Fruit fly (Drosophila melanogaster) whole organism, embryonic: ENCODE measurements around the gene CG32298.

Experiments
- Bgb ChIP-seq: fragments of 200-800 bp; sonication (Bioruptor generic); IDR thresholded peaks from 2 replicates; pipeline ENCODE4 v1.3.6; 2022; ENCODE audit warnings: missing biosample characterization, missing genetic modification characterization; ENCODE audit not compliant: partially characterized antibody
- Blimp-1 ChIP-seq: fragments of 200-800 bp; sonication (Bioruptor generic); optimal IDR thresholded peaks from 3 replicates; lab custom pipeline; 2018; ENCODE audit warnings: missing biosample characterization, missing genetic modification characterization, mild to moderate bottlenecking, moderate library complexity, missing genetic modification reagents
- CG10654 ChIP-seq: fragments of 200-800 bp; sonication (Bioruptor generic); optimal IDR thresholded peaks from 2 replicates; lab custom pipeline; 2016; ENCODE audit warnings: missing biosample characterization, missing genetic modification characterization
- CG11504 ChIP-seq: fragments of 200-800 bp; sonication (Bioruptor generic); optimal IDR thresholded peaks from 3 replicates; lab custom pipeline; 2019; ENCODE audit warnings: missing biosample characterization, mild to moderate bottlenecking, missing genetic modification characterization, moderate library complexity
- CG12104 ChIP-seq: fragments of 200-800 bp; sonication (Bioruptor generic); optimal IDR thresholded peaks from 3 replicates; lab custom pipeline; 2016; ENCODE audit warnings: missing biosample characterization, missing genetic modification characterization
- CG12299 ChIP-seq: fragments of 200-800 bp; sonication (Bioruptor generic); optimal IDR thresholded peaks from 2 replicates; lab custom pipeline; 2018; ENCODE audit warnings: missing biosample characterization, mild to moderate bottlenecking, missing genetic modification characterization
- CG13123 ChIP-seq: fragments of 200-800 bp; sonication (Bioruptor generic); optimal IDR thresholded peaks from 2 replicates; lab custom pipeline; 2016; ENCODE audit warnings: missing biosample characterization, missing genetic modification characterization
- CG13296 ChIP-seq: fragments of 200-800 bp; sonication (Bioruptor generic); optimal IDR thresholded peaks from 3 replicates; lab custom pipeline; 2018; ENCODE audit warnings: missing biosample characterization, mild to moderate bottlenecking, missing genetic modification characterization
- CG14710 ChIP-seq: fragments of 200-800 bp; sonication (Bioruptor generic); optimal IDR thresholded peaks from 3 replicates; lab custom pipeline; 2019; ENCODE audit warnings: missing biosample characterization, mild to moderate bottlenecking, missing genetic modification characterization, moderate library complexity
- CG15696 ChIP-seq: fragments of 200-800 bp; sonication (Bioruptor generic); optimal IDR thresholded peaks from 2 replicates; lab custom pipeline; 2019; ENCODE audit warnings: missing biosample characterization, mild to moderate bottlenecking, missing genetic modification characterization, moderate library complexity
- CG1603 ChIP-seq: fragments of 200-800 bp; sonication (Bioruptor generic); optimal IDR thresholded peaks from 2 replicates; lab custom pipeline; 2019; ENCODE audit warnings: missing biosample characterization, mild to moderate bottlenecking, missing genetic modification characterization, moderate library complexity
- CG16779 ChIP-seq: fragments of 200-800 bp; sonication (Bioruptor generic); IDR thresholded peaks from 2 replicates; pipeline ENCODE4 v1.3.6; 2022; ENCODE audit warnings: missing biosample characterization, missing genetic modification characterization
- CG16815 ChIP-seq: fragments of 200-800 bp; sonication (Bioruptor generic); optimal IDR thresholded peaks from 3 replicates; lab custom pipeline; 2017; ENCODE audit warnings: missing biosample characterization, mild to moderate bottlenecking, missing genetic modification characterization
- CG17328 ChIP-seq: fragments of 200-800 bp; sonication (Bioruptor generic); IDR thresholded peaks from 2 replicates; pipeline ENCODE4 v1.3.6; 2022; ENCODE audit warnings: missing biosample characterization, missing genetic modification characterization
- CG1832 ChIP-seq: fragments of 200-800 bp; sonication (Bioruptor generic); optimal IDR thresholded peaks from 2 replicates; lab custom pipeline; 2017; ENCODE audit warnings: missing biosample characterization, mild to moderate bottlenecking, missing genetic modification characterization, inconsistent platforms
- CG30020 ChIP-seq: fragments of 200-800 bp; optimal IDR thresholded peaks from 2 replicates; lab custom pipeline; 2019; ENCODE audit warnings: missing biosample characterization, mild to moderate bottlenecking, missing genetic modification characterization, moderate library complexity
- CG32532 ChIP-seq: fragments of 200-800 bp; sonication (Bioruptor generic); IDR thresholded peaks from 2 replicates; pipeline ENCODE4 v1.3.6; 2022; ENCODE audit warnings: missing biosample characterization, missing genetic modification characterization
- CG34224 ChIP-seq: fragments of 200-800 bp; sonication (Bioruptor generic); IDR thresholded peaks from 3 replicates; pipeline ENCODE4 v1.3.6; 2022; ENCODE audit warnings: missing biosample characterization, missing genetic modification characterization; ENCODE audit not compliant: partially characterized antibody
- CG3838 ChIP-seq: fragments of 200-800 bp; sonication (Bioruptor generic); optimal IDR thresholded peaks from 3 replicates; lab custom pipeline; 2016; ENCODE audit warnings: missing biosample characterization, missing genetic modification characterization
- CG6654 ChIP-seq: fragments of 200-800 bp; sonication (Bioruptor generic); optimal IDR thresholded peaks from 2 replicates; lab custom pipeline; 2017; ENCODE audit warnings: missing biosample characterization, mild to moderate bottlenecking, missing genetic modification characterization
- CG6854 ChIP-seq: fragments of 200-800 bp; sonication (Bioruptor generic); optimal IDR thresholded peaks from 3 replicates; lab custom pipeline; 2017; ENCODE audit warnings: missing biosample characterization, mild to moderate bottlenecking, missing genetic modification characterization
- CG7839 ChIP-seq: fragments of 200-800 bp; sonication (Bioruptor generic); optimal IDR thresholded peaks from 3 replicates; lab custom pipeline; 2018; ENCODE audit warnings: missing biosample characterization, mild to moderate bottlenecking, missing genetic modification characterization, moderate library complexity
- CG8089 ChIP-seq: fragments of 200-800 bp; sonication (Bioruptor generic); optimal IDR thresholded peaks from 3 replicates; lab custom pipeline; 2016; ENCODE audit warnings: missing biosample characterization, missing genetic modification characterization
- CG8359 ChIP-seq: fragments of 200-800 bp; sonication (Bioruptor generic); optimal IDR thresholded peaks from 2 replicates; lab custom pipeline; 2017; ENCODE audit warnings: missing biosample characterization, mild to moderate bottlenecking, missing genetic modification characterization, borderline replicate concordance
- CG9817 ChIP-seq: fragments of 200-800 bp; sonication (Bioruptor generic); optimal IDR thresholded peaks from 2 replicates; lab custom pipeline; 2018; ENCODE audit warnings: missing biosample characterization, mild to moderate bottlenecking, missing genetic modification characterization, moderate library complexity
- CTCF ChIP-seq: fragments of 200-800 bp; sonication (Bioruptor generic); optimal IDR thresholded peaks from 2 replicates; lab custom pipeline; 2017; ENCODE audit warnings: missing biosample characterization, mild to moderate bottlenecking, missing genetic modification characterization, moderate library complexity
- Dfd ChIP-seq, 2 experiments: fragments of >200 bp; optimal IDR thresholded peaks; 2 replicates each; lab custom pipeline; 2017; ENCODE audit warnings: missing biosample characterization in 2 of 2, missing genetic modification characterization in 2 of 2
- Ets65A ChIP-seq: fragments of 200-800 bp; sonication (Bioruptor generic); peaks from one replicate; lab custom pipeline; 2016; ENCODE audit warnings: missing biosample characterization, missing genetic modification characterization
- Myb ChIP-seq: fragments of 200-800 bp; sonication (Bioruptor generic); optimal IDR thresholded peaks from 2 replicates; lab custom pipeline; 2016; ENCODE audit warnings: missing biosample characterization, missing genetic modification characterization
- Neu2 ChIP-seq: fragments of 200-800 bp; sonication (Bioruptor generic); optimal IDR thresholded peaks from 3 replicates; lab custom pipeline; 2016; ENCODE audit warnings: missing biosample characterization, missing genetic modification characterization, borderline replicate concordance
- Oli ChIP-seq: fragments of 200-800 bp; sonication (Bioruptor generic); optimal IDR thresholded peaks from 2 replicates; lab custom pipeline; 2018; ENCODE audit warnings: missing biosample characterization, mild to moderate bottlenecking, missing genetic modification characterization, moderate library complexity
- ap ChIP-seq: fragments of 200-800 bp; sonication (Bioruptor generic); IDR thresholded peaks from 2 replicates; pipeline ENCODE4 v1.3.6; 2022; ENCODE audit warnings: missing biosample characterization, missing genetic modification characterization
- crp ChIP-seq, 2 experiments: fragments of 200-800 bp; sonication (Bioruptor generic); optimal IDR thresholded peaks; 2 replicates in 1 of 2; 3 replicates in 1 of 2; lab custom pipeline; 2017; ENCODE audit warnings: missing biosample characterization in 2 of 2, missing genetic modification characterization in 2 of 2, mild to moderate bottlenecking in 1 of 2, moderate library complexity in 1 of 2
- eyg ChIP-seq: fragments of 200-800 bp; sonication (Bioruptor generic); optimal IDR thresholded peaks from 3 replicates; lab custom pipeline; 2016; ENCODE audit warnings: missing biosample characterization, missing genetic modification characterization
- gsb ChIP-seq: fragments of 200-800 bp; sonication (Bioruptor generic); IDR thresholded peaks from 2 replicates; pipeline ENCODE4 v1.3.6; 2022; ENCODE audit warnings: missing biosample characterization, missing genetic modification characterization
- knrl ChIP-seq: fragments of 200-800 bp; sonication (Bioruptor generic); IDR thresholded peaks from 3 replicates; pipeline ENCODE4 v1.3.6; 2022; ENCODE audit warnings: missing biosample characterization, missing genetic modification characterization; ENCODE audit not compliant: partially characterized antibody
- lola ChIP-seq, 3 experiments: fragments of >200 bp in 2 of 3; fragments of 200-800 bp in 1 of 3; sonication (Bioruptor generic) in 1 of 3; optimal IDR thresholded peaks; 2 replicates each; lab custom pipeline; 2017 to 2019; ENCODE audit warnings: missing biosample characterization in 3 of 3, missing genetic modification characterization in 3 of 3, mild to moderate bottlenecking in 1 of 3, moderate library complexity in 1 of 3
- mld ChIP-seq: fragments of 200-800 bp; sonication (Bioruptor generic); IDR thresholded peaks from 3 replicates; pipeline ENCODE4 v1.3.6; 2022; ENCODE audit warnings: missing biosample characterization, missing genetic modification characterization; ENCODE audit not compliant: partially characterized antibody
- pb ChIP-seq: fragments of 200-800 bp; sonication (Bioruptor generic); optimal IDR thresholded peaks from 3 replicates; lab custom pipeline; 2016; ENCODE audit warnings: missing biosample characterization, missing genetic modification characterization
- phol ChIP-seq: fragments of 200-800 bp; sonication (Bioruptor generic); optimal IDR thresholded peaks from 3 replicates; lab custom pipeline; 2018; ENCODE audit warnings: missing biosample characterization, mild to moderate bottlenecking, missing genetic modification characterization, moderate library complexity
- pnt ChIP-seq: fragments of 200-800 bp; sonication (Bioruptor generic); optimal IDR thresholded peaks from 3 replicates; lab custom pipeline; 2016; ENCODE audit warnings: missing biosample characterization, missing genetic modification characterization
- pzg ChIP-seq: fragments of 200-800 bp; sonication (Bioruptor generic); optimal IDR thresholded peaks from 3 replicates; lab custom pipeline; 2018; ENCODE audit warnings: missing biosample characterization, mild to moderate bottlenecking, missing genetic modification characterization, moderate library complexity
- sc ChIP-seq, 3 experiments: fragments of >200 bp in 2 of 3; fragments of 200-800 bp in 1 of 3; sonication (Bioruptor generic) in 1 of 3; optimal IDR thresholded peaks; 2 replicates in 2 of 3; 3 replicates in 1 of 3; lab custom pipeline; 2017; ENCODE audit warnings: mild to moderate bottlenecking in 1 of 3, missing biosample characterization in 1 of 3, missing genetic modification characterization in 1 of 3, missing genetic modification reagents in 1 of 3
- slbo ChIP-seq: fragments of 200-800 bp; sonication (Bioruptor generic); IDR thresholded peaks from 2 replicates; pipeline ENCODE4 v1.3.6; 2022; ENCODE audit warnings: missing biosample characterization, missing genetic modification characterization
- slou ChIP-seq: fragments of 200-800 bp; sonication (Bioruptor generic); optimal IDR thresholded peaks from 3 replicates; lab custom pipeline; 2016; ENCODE audit warnings: missing biosample characterization, missing genetic modification characterization
- ssp ChIP-seq: fragments of 200-800 bp; sonication (Bioruptor generic); IDR thresholded peaks from 2 replicates; pipeline ENCODE4 v1.3.6; 2022; ENCODE audit warnings: missing biosample characterization, missing genetic modification characterization
- tio ChIP-seq: fragments of 200-800 bp; sonication (Bioruptor generic); optimal IDR thresholded peaks from 2 replicates; lab custom pipeline; 2017; ENCODE audit warnings: missing biosample characterization, missing genetic modification characterization, inconsistent platforms
- tll ChIP-seq, 2 experiments: fragments of 200-800 bp in 1 of 2; fragments of >200 bp in 1 of 2; sonication (Bioruptor generic) in 1 of 2; optimal IDR thresholded peaks; 2 replicates each; lab custom pipeline; 2017 to 2019; ENCODE audit warnings: missing biosample characterization in 2 of 2, missing genetic modification characterization in 2 of 2, mild to moderate bottlenecking in 1 of 2, moderate library complexity in 1 of 2
- vnd ChIP-seq: fragments of 200-800 bp; sonication (Bioruptor generic); IDR thresholded peaks from 3 replicates; pipeline ENCODE4 v1.3.6; 2022; ENCODE audit warnings: missing biosample characterization, missing genetic modification characterization; ENCODE audit not compliant: partially characterized antibody
- vvl ChIP-seq: fragments of 200-800 bp; sonication (Bioruptor generic); IDR thresholded peaks from 2 replicates; pipeline ENCODE4 v1.3.6; 2022; ENCODE audit warnings: missing biosample characterization, missing genetic modification characterization

The CG32298 gene

DNA sequence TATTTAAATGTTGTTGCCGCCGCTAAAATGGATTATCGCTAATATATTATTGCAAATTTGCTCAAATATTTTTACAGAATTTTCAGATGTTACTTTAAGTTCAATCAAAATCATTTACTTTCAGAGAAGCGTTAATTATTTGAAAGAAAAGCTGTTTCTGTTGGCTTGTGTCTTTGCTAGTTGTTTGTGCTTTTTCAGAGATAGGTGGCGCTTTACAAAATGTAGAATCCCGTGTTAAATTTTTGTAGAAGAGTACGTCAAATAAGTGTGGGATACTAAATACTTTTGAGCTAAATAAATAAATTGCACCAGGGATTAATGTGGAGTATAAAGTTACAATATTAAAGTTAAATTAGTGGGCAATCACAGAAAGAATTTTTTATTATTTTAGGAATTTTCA is 18.5 kb upstream of the CG32298 start (continued):
- TF ChIP-seq pb (GFP tag; lab: Kevin White, UChicago) = no peak
- TF ChIP-seq Bgb (GFP tag; lab: Robert Waterston, UW) = peak; percentile 77
- TF ChIP-seq CG13123 = no peak
- no peak for TF ChIP-seq slbo (GFP tag; lab: Robert Waterston, UW)
- TF ChIP-seq CG16779 = no peak
- no peak for TF ChIP-seq CG30020 (tag; lab: Kevin White, UChicago)
- no peak for TF ChIP-seq CG8359 (GFP tag; lab: Kevin White, UChicago)
- peak; percentile 4 for TF ChIP-seq pzg (GFP tag; lab: Kevin White, UChicago)
- TF ChIP-seq CG9817 (tag; lab: Kevin White, UChicago) = no peak
- no peak for TF ChIP-seq CG3838 (GFP tag; lab: Kevin White, UChicago)
- TF ChIP-seq eyg = no peak
- no peak for TF ChIP-seq vnd (GFP tag; lab: Robert Waterston, UW)
- TF ChIP-seq CG10654 (GFP tag; lab: Kevin White, UChicago) = no peak
- TF ChIP-seq CG15696 (tag; lab: Kevin White, UChicago) = peak; percentile 8
- no peak for TF ChIP-seq ssp (GFP tag; lab: Robert Waterston, UW)
- no peak for TF ChIP-seq CG6654 (GFP tag; lab: Kevin White, UChicago)
- no peak for TF ChIP-seq CG12104
- TF ChIP-seq CG16815 (GFP tag; lab: Kevin White, UChicago) = no peak
- no peak for TF ChIP-seq slou (GFP tag; lab: Kevin White, UChicago)
- TF ChIP-seq CG1603 = no peak
- TF ChIP-seq CG8089 (GFP tag; lab: Kevin White, UChicago) = no peak
- no peak for TF ChIP-seq CG17328 (GFP tag; lab: Robert Waterston, UW)
- no peak for TF ChIP-seq Dfd (GFP tag; optimal IDR thresholded peaks at IDR 0.05; lab: Kevin White, UChicago)
- no peak for TF ChIP-seq ap (GFP tag; lab: Robert Waterston, UW)
- no peak for TF ChIP-seq CG34224 (GFP tag; lab: Robert Waterston, UW)
- no peak for TF ChIP-seq pnt (GFP tag; lab: Kevin White, UChicago)
- TF ChIP-seq CG1832 (GFP tag; lab: Kevin White, UChicago) = no peak
- TF ChIP-seq tio (GFP tag; lab: Kevin White, UChicago) = no peak
- TF ChIP-seq Myb (GFP tag; lab: Kevin White, UChicago) = peak; percentile 94
- no peak for TF ChIP-seq mld (GFP tag; lab: Robert Waterston, UW)
- TF ChIP-seq CG32532 = peak; percentile 22; the same call in 1 of the 2 replicates
- TF ChIP-seq CTCF (GFP tag; lab: Kevin White, UChicago) = peak; percentile 97
- no peak for TF ChIP-seq Blimp-1
- TF ChIP-seq CG13296 (GFP tag; lab: Kevin White, UChicago) = no peak
- no peak for TF ChIP-seq CG6854 (GFP tag; lab: Kevin White, UChicago)
- TF ChIP-seq Ets65A = peak; percentile 87
- no peak for TF ChIP-seq vvl (GFP tag; lab: Robert Waterston, UW)
- TF ChIP-seq Oli (tag; lab: Kevin White, UChicago) = no peak
- TF ChIP-seq knrl = peak; percentile 49; the same call in 1 of the 3 replicates
- TF ChIP-seq tll (GFP tag; optimal IDR thresholded peaks at IDR 0.05; lab: Kevin White, UChicago) = no peak
- no peak for TF ChIP-seq CG7839 (tag; lab: Kevin White, UChicago)
- peak; percentile 20 for TF ChIP-seq phol (tag; lab: Kevin White, UChicago)
- peak; percentile 34 for TF ChIP-seq CG11504 (tag; lab: Kevin White, UChicago)
- TF ChIP-seq gsb = no peak
- TF ChIP-seq crp (GFP tag; optimal IDR thresholded peaks at IDR 0.05; lab: Kevin White, UChicago) = no peak
- TF ChIP-seq Neu2 (GFP tag; lab: Kevin White, UChicago) = no peak
- TF ChIP-seq CG12299 (tag; lab: Kevin White, UChicago) = no peak
- peak; percentile 23 for TF ChIP-seq CG14710 (tag; lab: Kevin White, UChicago)
- no peak for TF ChIP-seq sc (optimal IDR thresholded peaks at IDR 0.05; lab: Kevin White, UChicago)
- no peak for TF ChIP-seq sc (GFP tag; optimal IDR thresholded peaks at IDR 0.05; lab: Kevin White, UChicago)
- no peak for TF ChIP-seq lola (GFP tag; optimal IDR thresholded peaks at IDR 0.05; lab: Kevin White, UChicago)
